Fruit fly (Drosophila melanogaster) whole organism, prepupa: ENCODE measurements around the gene CG31493.

Experiments used
- CG10631 ChIP-seq: fragments of 200-800 bp; sonication (Bioruptor generic); optimal IDR thresholded peaks from 2 replicates; lab custom pipeline; 2016; ENCODE audit warnings: missing biosample characterization, missing genetic modification characterization
- CG10669 ChIP-seq: fragments of 200-800 bp; sonication (Bioruptor generic); optimal IDR thresholded peaks from 3 replicates; lab custom pipeline; 2018; ENCODE audit warnings: missing biosample characterization, mild to moderate bottlenecking, missing genetic modification characterization, moderate library complexity
- CG11294 ChIP-seq: fragments of 200-800 bp; sonication (Bioruptor generic); IDR thresholded peaks from 2 replicates; pipeline ENCODE4 v1.3.6; 2022; ENCODE audit warnings: missing biosample characterization, missing genetic modification characterization
- CG11902 ChIP-seq: fragments of 200-800 bp; sonication (Bioruptor generic); optimal IDR thresholded peaks from 3 replicates; lab custom pipeline; 2016; ENCODE audit warnings: missing biosample characterization, missing genetic modification characterization
- CG15336 ChIP-seq: fragments of 200-800 bp; sonication (Bioruptor generic); IDR thresholded peaks from 2 replicates; pipeline ENCODE4 v1.3.6; 2022; ENCODE audit warnings: missing biosample characterization, missing genetic modification characterization
- CG1621 ChIP-seq: fragments of 200-800 bp; sonication (Bioruptor generic); optimal IDR thresholded peaks from 3 replicates; lab custom pipeline; 2018; ENCODE audit warnings: missing biosample characterization, mild to moderate bottlenecking, missing genetic modification characterization
- CG16779 ChIP-seq: fragments of 200-800 bp; sonication (Bioruptor generic); optimal IDR thresholded peaks from 3 replicates; lab custom pipeline; 2017; ENCODE audit warnings: missing biosample characterization, mild to moderate bottlenecking, missing genetic modification characterization
- CG3032 ChIP-seq: fragments of 200-800 bp; optimal IDR thresholded peaks from 2 replicates; lab custom pipeline; 2019; ENCODE audit warnings: missing biosample characterization, mild to moderate bottlenecking, missing genetic modification characterization, moderate library complexity
- CG31627 ChIP-seq: fragments of 200-800 bp; sonication (Bioruptor generic); optimal IDR thresholded peaks from 3 replicates; lab custom pipeline; 2016; ENCODE audit warnings: missing biosample characterization, missing genetic modification characterization
- CG32006 ChIP-seq: fragments of 200-800 bp; sonication (Bioruptor generic); optimal IDR thresholded peaks from 3 replicates; lab custom pipeline; 2017; ENCODE audit warnings: missing biosample characterization, mild to moderate bottlenecking, missing genetic modification characterization
- CG4318 ChIP-seq: fragments of 200-800 bp; sonication (Bioruptor generic); optimal IDR thresholded peaks from 3 replicates; lab custom pipeline; 2017; ENCODE audit warnings: missing biosample characterization, mild to moderate bottlenecking, missing genetic modification characterization
- CG6276 ChIP-seq: fragments of 200-800 bp; sonication (Bioruptor generic); optimal IDR thresholded peaks from 2 replicates; lab custom pipeline; 2017; ENCODE audit warnings: missing biosample characterization, mild to moderate bottlenecking, missing genetic modification characterization
- CG6792 ChIP-seq: fragments of 200-800 bp; sonication (Bioruptor generic); optimal IDR thresholded peaks from 3 replicates; lab custom pipeline; 2016; ENCODE audit warnings: missing biosample characterization, missing genetic modification characterization
- CG7368 ChIP-seq: fragments of 200-800 bp; sonication (Bioruptor generic); optimal IDR thresholded peaks from 3 replicates; lab custom pipeline; 2016; ENCODE audit warnings: missing biosample characterization, missing genetic modification characterization
- CG8632 ChIP-seq: fragments of 200-800 bp; sonication (Bioruptor generic); optimal IDR thresholded peaks from 3 replicates; lab custom pipeline; 2016; ENCODE audit warnings: missing biosample characterization, missing genetic modification characterization
- CG9139 ChIP-seq: fragments of 200-800 bp; sonication (Bioruptor generic); optimal IDR thresholded peaks from 3 replicates; lab custom pipeline; 2017; ENCODE audit warnings: missing biosample characterization, mild to moderate bottlenecking, missing genetic modification characterization
- Eip75B ChIP-seq: fragments of 200-800 bp; sonication (Bioruptor generic); optimal IDR thresholded peaks from 3 replicates; lab custom pipeline; 2016; ENCODE audit warnings: missing biosample characterization, missing genetic modification characterization
- Eip78C ChIP-seq: fragments of 200-800 bp; sonication (Bioruptor generic); peaks from one replicate; lab custom pipeline; 2016; ENCODE audit warnings: missing biosample characterization, missing genetic modification characterization
- Eip93F ChIP-seq: fragments of 200-800 bp; sonication (Bioruptor generic); optimal IDR thresholded peaks from 2 replicates; lab custom pipeline; 2016; ENCODE audit warnings: missing biosample characterization, mild to moderate bottlenecking, missing genetic modification characterization
- Ets21C ChIP-seq: fragments of 200-800 bp; sonication (Bioruptor generic); optimal IDR thresholded peaks from 3 replicates; lab custom pipeline; 2016; ENCODE audit warnings: missing biosample characterization, missing genetic modification characterization
- Ets96B ChIP-seq: fragments of 200-800 bp; optimal IDR thresholded peaks from 2 replicates; lab custom pipeline; 2019; ENCODE audit warnings: missing biosample characterization, mild to moderate bottlenecking, missing genetic modification characterization, moderate library complexity
- Gug ChIP-seq: fragments of 200-800 bp; sonication (Bioruptor generic); IDR thresholded peaks from 2 replicates; pipeline ENCODE4 v1.3.6; 2022; ENCODE audit warnings: missing biosample characterization, missing genetic modification characterization
- Hr38 ChIP-seq: sonication (Bioruptor generic); optimal IDR thresholded peaks from 2 replicates; lab custom pipeline; 2016; ENCODE audit warnings: missing biosample characterization, missing genetic modification characterization
- Hr39 ChIP-seq: fragments of 200-800 bp; sonication (Bioruptor generic); optimal IDR thresholded peaks from 2 replicates; lab custom pipeline; 2016; ENCODE audit warnings: missing biosample characterization, missing genetic modification characterization
- Met ChIP-seq: fragments of 200-800 bp; sonication (Bioruptor generic); optimal IDR thresholded peaks from 3 replicates; lab custom pipeline; 2016; ENCODE audit warnings: missing biosample characterization, missing genetic modification characterization
- OdsH ChIP-seq: fragments of 200-800 bp; sonication (Bioruptor generic); optimal IDR thresholded peaks from 3 replicates; lab custom pipeline; 2016; ENCODE audit warnings: missing biosample characterization, missing genetic modification characterization
- Smox ChIP-seq: fragments of 200-800 bp; sonication (Bioruptor generic); optimal IDR thresholded peaks from 3 replicates; lab custom pipeline; 2016; ENCODE audit warnings: missing biosample characterization, missing genetic modification characterization
- Sox102F ChIP-seq: fragments of 200-800 bp; sonication (Bioruptor generic); optimal IDR thresholded peaks from 2 replicates; lab custom pipeline; 2016; ENCODE audit warnings: missing biosample characterization, mild to moderate bottlenecking, missing genetic modification characterization
- Sox14 ChIP-seq: fragments of 200-800 bp; sonication (Bioruptor generic); optimal IDR thresholded peaks from 3 replicates; lab custom pipeline; 2016; ENCODE audit warnings: missing biosample characterization, missing genetic modification characterization
- Sox15 ChIP-seq: fragments of 200-800 bp; sonication (Bioruptor generic); optimal IDR thresholded peaks from 3 replicates; lab custom pipeline; 2016; ENCODE audit warnings: missing biosample characterization, missing genetic modification characterization
- achi ChIP-seq: fragments of 200-800 bp; sonication (Bioruptor generic); optimal IDR thresholded peaks from 3 replicates; lab custom pipeline; 2016; ENCODE audit warnings: missing biosample characterization, missing genetic modification characterization
- acj6 ChIP-seq: fragments of 200-800 bp; sonication (Bioruptor generic); optimal IDR thresholded peaks from 3 replicates; lab custom pipeline; 2016; ENCODE audit warnings: missing biosample characterization, missing genetic modification characterization
- cyc ChIP-seq: fragments of 200-800 bp; sonication (Bioruptor generic); optimal IDR thresholded peaks from 3 replicates; lab custom pipeline; 2016; ENCODE audit warnings: missing biosample characterization, missing genetic modification characterization
- dac ChIP-seq: fragments of 200-800 bp; sonication (Bioruptor generic); optimal IDR thresholded peaks from 2 replicates; lab custom pipeline; 2017; ENCODE audit warnings: missing biosample characterization, mild to moderate bottlenecking, missing genetic modification characterization
- eg ChIP-seq: fragments of 200-800 bp; sonication (Bioruptor generic); IDR thresholded peaks from 3 replicates; pipeline ENCODE4 v1.3.6; 2022; ENCODE audit warnings: missing biosample characterization, missing genetic modification characterization
- esn ChIP-seq: fragments of 200-800 bp; sonication (Bioruptor generic); optimal IDR thresholded peaks from 2 replicates; lab custom pipeline; 2016; ENCODE audit warnings: missing biosample characterization, mild to moderate bottlenecking, missing genetic modification characterization, moderate library complexity
- fd59A ChIP-seq: fragments of 200-800 bp; sonication (Bioruptor generic); optimal IDR thresholded peaks from 2 replicates; lab custom pipeline; 2017; ENCODE audit warnings: missing biosample characterization, mild to moderate bottlenecking, missing genetic modification characterization, missing genetic modification reagents
- fd85E ChIP-seq: fragments of 200-800 bp; sonication (Bioruptor generic); optimal IDR thresholded peaks from 3 replicates; lab custom pipeline; 2016; ENCODE audit warnings: missing biosample characterization, missing genetic modification characterization
- lz ChIP-seq: fragments of 200-800 bp; sonication (Bioruptor generic); optimal IDR thresholded peaks from 3 replicates; lab custom pipeline; 2016; ENCODE audit warnings: missing biosample characterization, missing genetic modification characterization
- pdm3 ChIP-seq: fragments of 200-800 bp; sonication (Bioruptor generic); optimal IDR thresholded peaks from 3 replicates; lab custom pipeline; 2016; ENCODE audit warnings: missing biosample characterization, missing genetic modification characterization
- salr ChIP-seq, 2 experiments: fragments of 200-800 bp; sonication (Bioruptor generic); optimal IDR thresholded peaks; 3 replicates each; lab custom pipeline; 2016 to 2018; ENCODE audit warnings: missing biosample characterization in 2 of 2, missing genetic modification characterization in 2 of 2, mild to moderate bottlenecking in 1 of 2
- svp ChIP-seq: fragments of 200-800 bp; sonication (Bioruptor generic); peaks from one replicate; lab custom pipeline; 2016; ENCODE audit warnings: missing biosample characterization, missing genetic modification characterization
- topi ChIP-seq: fragments of 200-800 bp; sonication (Bioruptor generic); optimal IDR thresholded peaks from 3 replicates; lab custom pipeline; 2016; ENCODE audit warnings: missing biosample characterization, missing genetic modification characterization
- vri ChIP-seq: fragments of 200-800 bp; sonication (Bioruptor generic); optimal IDR thresholded peaks from 3 replicates; lab custom pipeline; 2016; ENCODE audit warnings: missing biosample characterization, mild to moderate bottlenecking, missing genetic modification characterization

The CG31493 gene

dm6 chr3R:7139188-7140038 lies 8.1 kb downstream of the CG31493 start:
- TF ChIP-seq achi, result no peak
- TF ChIP-seq CG8632 (GFP tag; lab: Kevin White, UChicago), result no peak
- no peak for TF ChIP-seq lz (GFP tag; lab: Kevin White, UChicago)
- no peak for TF ChIP-seq Sox102F (GFP tag; lab: Kevin White, UChicago)
- TF ChIP-seq CG11294, result no peak
- TF ChIP-seq CG3032 (tag; lab: Kevin White, UChicago), result no peak
- no peak for TF ChIP-seq cyc (GFP tag; lab: Kevin White, UChicago)
- no peak for TF ChIP-seq Met
- TF ChIP-seq CG6276, result no peak
- no peak for TF ChIP-seq CG31627 (GFP tag; lab: Kevin White, UChicago)

- TF ChIP-seq svp (GFP tag; lab: Kevin White, UChicago), result peak; percentile 78
- TF ChIP-seq cyc (GFP tag; lab: Kevin White, UChicago), result no peak
These were observed 11.2 kb downstream of the CG31493 start for dm6 chr3R:7142580-7142979.

dm6 chr3R:7144245-7144904 lies 13.0 kb downstream of the CG31493 start, which contains the start of the genes CG14610 and CG2656:
CG14610 (minus strand) TSS chr3R:7144295.
CG2656 (plus strand) TSS chr3R:7144724.
- TF ChIP-seq Gug (GFP tag; lab: Robert Waterston, UW) (no peak), acj6 (GFP tag; lab: Kevin White, UChicago) (peak; percentile 69), CG6792 (peak; percentile 56), CG15336 (peak; percentile 28; the same call in 1 of the 2 replicates), Hr39 (peak; percentile 76), eg (GFP tag; lab: Robert Waterston, UW) (no peak; the same call in 2 of the 3 replicates), CG10669 (GFP tag; lab: Kevin White, UChicago) (no peak), Eip78C (peak; percentile 76), Hr38 (GFP tag; lab: Kevin White, UChicago) (no peak), CG16779 (tag; lab: Kevin White, UChicago) (no peak), CG31627 (GFP tag; lab: Kevin White, UChicago) (peak; percentile 82), CG3032 (tag; lab: Kevin White, UChicago) (peak; percentile 36), CG11902 (GFP tag; lab: Kevin White, UChicago) (peak; percentile 43), CG9139 (no peak), esn (GFP tag; lab: Kevin White, UChicago) (peak; percentile 82), fd85E (GFP tag; lab: Kevin White, UChicago) (no peak), Sox15 (peak; percentile 50), CG11294 (no peak), Eip93F (GFP tag; lab: Kevin White, UChicago) (no peak), CG8632 (GFP tag; lab: Kevin White, UChicago) (peak; percentile 39), achi (peak; percentile 61), CG7368 (peak; percentile 43), CG1621 (tag; lab: Kevin White, UChicago) (no peak), CG32006 (GFP tag; lab: Kevin White, UChicago) (no peak), lz (GFP tag; lab: Kevin White, UChicago) (peak; percentile 78), vri (GFP tag; lab: Kevin White, UChicago) (no peak), Ets96B (no peak), CG4318 (GFP tag; lab: Kevin White, UChicago) (no peak), Smox (GFP tag; lab: Kevin White, UChicago) (no peak), fd59A (GFP tag; lab: Kevin White, UChicago) (no peak), Sox102F (GFP tag; lab: Kevin White, UChicago) (no peak), Ets21C (GFP tag; lab: Kevin White, UChicago) (peak; percentile 55), CG10631 (GFP tag; lab: Kevin White, UChicago) (peak; percentile 75), svp (GFP tag; lab: Kevin White, UChicago) (no peak), cyc (GFP tag; lab: Kevin White, UChicago) (peak; percentile 80), dac (GFP tag; lab: Kevin White, UChicago) (peak; percentile 45), salr (GFP tag; optimal IDR thresholded peaks at IDR 0.05; lab: Kevin White, UChicago) (peak in 1 of 2 experiments; percentile 31), topi (GFP tag; lab: Kevin White, UChicago) (peak; percentile 69), pdm3 (GFP tag; lab: Kevin White, UChicago) (peak; percentile 75), Eip75B (GFP tag; lab: Kevin White, UChicago) (no peak), Sox14 (peak; percentile 76), CG6276 (no peak), OdsH (GFP tag; lab: Kevin White, UChicago) (peak; percentile 71), Met (no peak)
